Worm (Caenorhabditis elegans): ENCODE results near the gene K04G7.1.
A peak's percentile ranks its signal among the peaks of the same experiment; 100 is the strongest.

K04G7.1 gene

DNA sequence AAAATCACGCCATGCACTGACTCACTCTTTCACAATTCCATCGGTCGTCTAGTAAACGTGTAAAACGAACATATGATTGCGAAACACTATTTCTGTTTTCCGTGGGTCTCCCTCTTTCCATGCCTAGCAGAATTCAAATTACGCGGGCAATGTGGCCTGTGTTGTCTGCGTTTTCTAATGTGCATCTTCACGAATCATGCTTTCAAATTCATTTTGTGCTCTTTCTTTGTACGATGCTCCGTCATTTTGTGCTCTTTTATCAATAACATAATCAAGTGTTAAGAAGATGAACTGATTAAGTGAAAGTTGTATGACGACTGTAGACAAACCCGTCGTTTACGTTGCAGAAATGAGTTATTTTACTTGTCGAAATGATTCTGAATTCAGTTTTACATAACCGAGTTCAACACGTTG lies 3.3 kb downstream of the K04G7.1 start (continued):
- TF ChIP-seq alr-1 (tag; optimal IDR thresholded peaks at IDR 0.05; ENCODE audit: borderline replicate concordance) (no peak), lsy-2 (tag; optimal IDR thresholded peaks at IDR 0.05) (peak in 1 of 2 experiments; percentile 47), aha-1 (tag; optimal IDR thresholded peaks at IDR 0.05) (no peak), blmp-1 (tag; optimal IDR thresholded peaks at IDR 0.05) (peak; percentile 53), fkh-10 (GFP tag; optimal IDR thresholded peaks at IDR 0.05) (no peak), hlh-4 (tag; optimal IDR thresholded peaks at IDR 0.05) (no peak), pag-3 (tag; optimal IDR thresholded peaks at IDR 0.05; ENCODE audit: borderline replicate concordance, insufficient read depth) (no peak), unc-98 (GFP tag; IDR thresholded peaks at IDR 0.05) (no peak), xbp-1 (tag; optimal IDR thresholded peaks at IDR 0.05) (peak; percentile 77), zag-1 (tag; optimal IDR thresholded peaks at IDR 0.05) (no peak), tbx-2 (tag; optimal IDR thresholded peaks at IDR 0.05) (no peak), elt-2 (tag; optimal IDR thresholded peaks at IDR 0.05) (peak; percentile 83), nhr-77 (tag; optimal IDR thresholded peaks at IDR 0.05) (no peak), sptf-1 (tag; optimal IDR thresholded peaks at IDR 0.05) (no peak), elt-3 (tag; optimal IDR thresholded peaks at IDR 0.05) (no peak), hpl-2 (GFP tag; optimal IDR thresholded peaks at IDR 0.05) (no peak), fkh-8 (tag; optimal IDR thresholded peaks at IDR 0.05) (peak; percentile 3), dsc-1 (tag; optimal IDR thresholded peaks at IDR 0.05) (no peak), ceh-63 (GFP tag; optimal IDR thresholded peaks at IDR 0.05) (no peak), egl-27 (tag; optimal IDR thresholded peaks at IDR 0.05) (peak in 1 of 2 experiments; percentile 23), ceh-88 (GFP tag; IDR thresholded peaks at IDR 0.05) (no peak), lin-39 (tag; optimal IDR thresholded peaks at IDR 0.05) (no peak), ceh-8 (GFP tag; optimal IDR thresholded peaks at IDR 0.05) (no peak), snu-23 (GFP tag; optimal IDR thresholded peaks at IDR 0.05) (no peak), snpc-4 (tag; optimal IDR thresholded peaks at IDR 0.05) (no peak), vab-15 (tag; optimal IDR thresholded peaks at IDR 0.05) (no peak), C16A3.4 (tag; optimal IDR thresholded peaks at IDR 0.05) (no peak), lin-14 (GFP tag; optimal IDR thresholded peaks at IDR 0.05) (peak; percentile 68), nhr-71 (tag; optimal IDR thresholded peaks at IDR 0.05) (peak; percentile 43), nhr-19 (GFP tag; conservative IDR thresholded peaks at IDR 0.05) (no peak), unc-86 (tag; optimal IDR thresholded peaks at IDR 0.05) (no peak), grh-1 (GFP tag; IDR thresholded peaks at IDR 0.05) (no peak), ztf-11 (tag; optimal IDR thresholded peaks at IDR 0.05) (no peak), unc-62 (GFP tag; optimal IDR thresholded peaks at IDR 0.05) (no peak), C34B4.2 (tag; optimal IDR thresholded peaks at IDR 0.05) (no peak), ztf-4 (tag; optimal IDR thresholded peaks at IDR 0.05) (no peak), unc-130 (tag; optimal IDR thresholded peaks at IDR 0.05) (no peak), ceh-90 (tag; optimal IDR thresholded peaks at IDR 0.05) (no peak), rnt-1 (tag; optimal IDR thresholded peaks at IDR 0.05) (no peak), nhr-11 (tag; optimal IDR thresholded peaks at IDR 0.05) (no peak), ces-1 (GFP tag; optimal IDR thresholded peaks at IDR 0.05) (no peak), irx-1 (tag; optimal IDR thresholded peaks at IDR 0.05) (no peak), nhr-84 (tag; optimal IDR thresholded peaks at IDR 0.05) (no peak), C04F5.9 (tag; optimal IDR thresholded peaks at IDR 0.05) (no peak), lin-35 (GFP tag; optimal IDR thresholded peaks at IDR 0.05) (peak; percentile 60 to 77), pax-3 (tag; optimal IDR thresholded peaks at IDR 0.05) (no peak), isw-1 (GFP tag; IDR thresholded peaks at IDR 0.05) (peak; percentile 17; the same call in 1 of the 2 replicates), aly-2 (tag; optimal IDR thresholded peaks at IDR 0.05) (no peak), sup-37 (GFP tag; optimal IDR thresholded peaks at IDR 0.05) (no peak), F16B12.6 (tag; optimal IDR thresholded peaks at IDR 0.05) (no peak), efl-1 (optimal IDR thresholded peaks at IDR 0.05) (peak; percentile 37 to 54), efl-1 (GFP tag; optimal IDR thresholded peaks at IDR 0.05 in 1 of 2) (peak; percentile 62 to 92), mdl-1 (tag; optimal IDR thresholded peaks at IDR 0.05) (peak in 1 of 2 experiments; percentile 11), pqm-1 (tag; optimal IDR thresholded peaks at IDR 0.05) (no peak)

Data from whole organism, L1 larva.